Fruit fly (Drosophila melanogaster): ENCODE measurements around the gene CG12479.

- no peak for TF ChIP-seq Hr38 (GFP tag; optimal IDR thresholded peaks at IDR 0.05)
- TF ChIP-seq svp (GFP tag) = no peak
- no peak for TF ChIP-seq CG10631 (GFP tag; optimal IDR thresholded peaks at IDR 0.05)
- TF ChIP-seq Lpt (GFP tag; optimal IDR thresholded peaks at IDR 0.05) = no peak
- no peak for TF ChIP-seq OdsH (GFP tag; optimal IDR thresholded peaks at IDR 0.05)
- TF ChIP-seq CG16779 (tag; optimal IDR thresholded peaks at IDR 0.05) = no peak
- TF ChIP-seq cyc (GFP tag; optimal IDR thresholded peaks at IDR 0.05) = no peak
- TF ChIP-seq Hr39 (GFP tag; optimal IDR thresholded peaks at IDR 0.05) = no peak
- TF ChIP-seq lz (GFP tag; optimal IDR thresholded peaks at IDR 0.05) = no peak
- TF ChIP-seq CG11902 (GFP tag; optimal IDR thresholded peaks at IDR 0.05) = no peak
- TF ChIP-seq dac (GFP tag; optimal IDR thresholded peaks at IDR 0.05) = no peak
- no peak for TF ChIP-seq Blimp-1 (GFP tag; optimal IDR thresholded peaks at IDR 0.05)
- TF ChIP-seq pdm3 (GFP tag; optimal IDR thresholded peaks at IDR 0.05) = no peak
Measured at dm6 chrX:14189216-14189615, 37.4 kb upstream of the CG12479 start, which contains the start of gene CG11585.
